Worm (Caenorhabditis elegans): ENCODE measurements around the gene flp-6.

- TF ChIP-seq dao-5 (tag; optimal IDR thresholded peaks at IDR 0.05) (peak; percentile 55), W03F9.2 (tag; optimal IDR thresholded peaks at IDR 0.05) (peak; percentile 14), him-1 (tag; optimal IDR thresholded peaks at IDR 0.05) (peak; percentile 47)
These were observed 31.5 kb downstream of the flp-6 start for ce11 chrV:9503152-9503817.

Data from whole organism, L4/young adult.